Fruit fly (Drosophila melanogaster) whole organism, adult: ENCODE measurements around the gene CG9471.

Experiments used
- CG33017 ChIP-seq: fragments of 200-800 bp; sonication (Bioruptor generic); optimal IDR thresholded peaks from 2 replicates; lab custom pipeline; 2018; ENCODE audit warnings: missing biosample characterization, mild to moderate bottlenecking, missing genetic modification characterization, moderate library complexity
- kay ChIP-seq: fragments of 200-800 bp; sonication (Bioruptor generic); peaks from one replicate; lab custom pipeline; 2016; ENCODE audit warnings: missing biosample characterization, missing genetic modification characterization, borderline replicate concordance

- peak; percentile 27 for TF ChIP-seq kay (GFP tag; lab: Kevin White, UChicago)
- TF ChIP-seq CG33017 (tag; lab: Kevin White, UChicago) = no peak
Measured at dm6 chr3R:9739793-9740192, 31.5 kb downstream of the CG9471 start, which contains the start of gene side-VII.
